Worm (Caenorhabditis elegans) whole organism, L4 larva: ENCODE results near the gene F12A10.8.

Experiments used
- F44E2.7 ChIP-seq: fragments of 200-800 bp; sonication (Bioruptor generic); IDR thresholded peaks from 2 replicates; pipeline ENCODE4 v2.1.2; 2022; ENCODE audit warnings: missing genetic modification characterization, missing compliant biosample characterization
- R02D3.7 ChIP-seq: fragments of 150-350 bp; sonication (generic microtip); optimal IDR thresholded peaks from 3 replicates; lab custom pipeline; 2014; ENCODE audit warnings: missing biosample characterization, missing genetic modification characterization
- attf-4 ChIP-seq: sonication (generic microtip); optimal IDR thresholded peaks from 3 replicates; lab custom pipeline; 2017; ENCODE audit warnings: missing biosample characterization, missing genetic modification characterization
- dmd-9 ChIP-seq: fragments of 200-800 bp; sonication (Bioruptor generic); IDR thresholded peaks from 2 replicates; pipeline ENCODE4 v1.3.6; 2022; ENCODE audit warnings: missing genetic modification reagents, missing genetic modification characterization, missing compliant biosample characterization
- egl-43 ChIP-seq: fragments of 200-800 bp; sonication (Bioruptor generic); IDR thresholded peaks from 2 replicates; pipeline ENCODE4 v1.3.6; 2022; ENCODE audit warnings: missing genetic modification reagents, missing genetic modification characterization, missing compliant biosample characterization
- lin-29 ChIP-seq: fragments of 200-800 bp; sonication (Bioruptor generic); IDR thresholded peaks from 2 replicates; pipeline ENCODE4 v1.3.6; 2022; ENCODE audit warnings: missing genetic modification reagents, missing genetic modification characterization, missing compliant biosample characterization
- lsy-2 ChIP-seq, 2 experiments: fragments of 150-350 bp in 1 of 2; sonication (generic microtip) in 1 of 2; optimal IDR thresholded peaks; 2 replicates each; lab custom pipeline; 2014 to 2017; ENCODE audit warnings: missing biosample characterization in 2 of 2, missing genetic modification characterization in 2 of 2
- nhr-76 ChIP-seq: fragments of 150-350 bp; optimal IDR thresholded peaks from 2 replicates; lab custom pipeline; 2014; ENCODE audit warnings: missing biosample characterization, missing genetic modification characterization
- unc-62 ChIP-seq, 3 experiments: fragments of 150-350 bp in 1 of 3; sonication (generic microtip); optimal IDR thresholded peaks in 2 of 3; peaks in 1 of 3; 1 replicate in 1 of 3; 2 replicates in 2 of 3; lab custom pipeline; 2014 to 2017; ENCODE audit warnings: missing biosample characterization in 3 of 3, missing genetic modification characterization in 3 of 3, missing genetic modification reagents in 3 of 3, missing genotype in 1 of 3

- TF ChIP-seq R02D3.7 (tag; lab: Kevin White, UChicago) (no peak), unc-62 (GFP tag; optimal IDR thresholded peaks at IDR 0.05 in 1 of 2; lab: Kevin White, UChicago) (no peak), unc-62 (tag; optimal IDR thresholded peaks at IDR 0.05; lab: Kevin White, UChicago) (no peak), egl-43 (GFP tag; lab: Robert Waterston, UW) (no peak), nhr-76 (no peak), lin-29 (GFP tag; lab: Robert Waterston, UW) (no peak), F44E2.7 (GFP tag; lab: Robert Waterston, UW) (no peak), attf-4 (tag; lab: Kevin White, UChicago) (no peak), lsy-2 (tag; optimal IDR thresholded peaks at IDR 0.05; lab: Kevin White, UChicago) (no peak), dmd-9 (GFP tag; lab: Robert Waterston, UW) (no peak)
Measured at ce11 chrII:5537524-5537923, 36.7 kb upstream of the F12A10.8 start, which contains the start of gene C17C3.11.
